Fruit fly (Drosophila melanogaster): Measurements from ENCODE around the gene CG17129.
A peak's percentile ranks its signal among the peaks of the same experiment; 100 is the strongest.

The CG17129 gene

DNA sequence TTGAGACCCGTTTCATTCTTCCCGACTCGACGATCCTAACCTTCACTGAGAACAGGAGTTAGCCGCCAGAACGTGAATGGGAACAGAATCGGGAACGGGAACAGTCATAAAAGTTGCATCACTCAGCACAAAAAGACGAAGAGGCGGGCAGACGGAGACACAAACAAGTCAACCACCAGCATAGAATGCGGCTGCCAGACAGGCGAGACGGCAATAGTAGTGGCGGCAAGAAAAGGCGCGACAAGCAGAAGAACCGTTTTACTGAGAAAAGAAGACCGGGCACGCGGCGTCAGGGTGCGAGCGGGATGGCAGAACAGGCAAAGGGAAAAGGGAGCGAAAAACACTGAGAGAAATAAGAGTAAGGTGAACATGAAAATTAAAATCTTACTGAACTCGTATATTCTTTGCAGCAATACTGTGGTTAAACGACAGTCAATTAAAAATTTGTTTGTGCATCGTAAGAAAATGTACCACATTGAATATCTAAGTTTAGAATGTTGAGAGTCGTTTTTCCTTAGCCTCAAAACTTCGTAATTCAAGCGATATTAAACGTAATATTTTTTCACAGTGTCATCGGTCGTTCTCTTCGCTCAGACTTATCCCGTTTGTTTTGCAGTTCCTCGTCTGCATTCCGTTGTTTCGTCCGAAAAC, 39.7 kb downstream of the CG17129 start (continued):
- TF ChIP-seq Hr78 (GFP tag; optimal IDR thresholded peaks at IDR 0.05) (peak in 1 of 2 experiments; percentile 37), CTCF (GFP tag; optimal IDR thresholded peaks at IDR 0.05) (peak; percentile 33), HLHmδ (GFP tag; optimal IDR thresholded peaks at IDR 0.05) (no peak), Dek (tag; optimal IDR thresholded peaks at IDR 0.05) (peak; percentile 63), HLH3B (GFP tag; IDR thresholded peaks at IDR 0.05) (peak; percentile 65), CG11695 (GFP tag; IDR thresholded peaks at IDR 0.05) (peak; percentile 75; the same call in 2 of the 3 replicates), CG4820 (GFP tag; optimal IDR thresholded peaks at IDR 0.05) (peak; percentile 85), H2.0 (GFP tag; IDR thresholded peaks at IDR 0.05) (peak; percentile 56), BEAF-32 (GFP tag; optimal IDR thresholded peaks at IDR 0.05) (no peak), Antp (GFP tag; optimal IDR thresholded peaks at IDR 0.05) (peak; percentile 85), CG9215 (GFP tag; IDR thresholded peaks at IDR 0.05) (peak; percentile 55), Sin3A (optimal IDR thresholded peaks at IDR 0.05) (no peak), az2 (GFP tag; optimal IDR thresholded peaks at IDR 0.05) (peak; percentile 84), esg (GFP tag; conservative IDR thresholded peaks at IDR 0.05) (peak; percentile 73), CG1233 (GFP tag; optimal IDR thresholded peaks at IDR 0.05) (peak; percentile 88), Gsc (GFP tag; IDR thresholded peaks at IDR 0.05) (no peak; the same call in 1 of the 2 replicates), CG15073 (GFP tag; optimal IDR thresholded peaks at IDR 0.05) (peak; percentile 44), CG3847 (GFP tag; IDR thresholded peaks at IDR 0.05) (peak; percentile 61), hth (optimal IDR thresholded peaks at IDR 0.05) (no peak), CG1024 (GFP tag; IDR thresholded peaks at IDR 0.05) (peak; percentile 72), Spps (tag; optimal IDR thresholded peaks at IDR 0.05) (peak; percentile 90), unpg (GFP tag; optimal IDR thresholded peaks at IDR 0.05) (peak; percentile 86), repo (GFP tag; optimal IDR thresholded peaks at IDR 0.05) (peak; percentile 77), Lim3 (GFP tag; IDR thresholded peaks at IDR 0.05) (no peak), jigr1 (GFP tag; IDR thresholded peaks at IDR 0.05) (no peak), ato (GFP tag; IDR thresholded peaks at IDR 0.05; ENCODE audit: partially characterized antibody) (no peak), oc (tag; optimal IDR thresholded peaks at IDR 0.05) (peak; percentile 81), ap (GFP tag; IDR thresholded peaks at IDR 0.05) (peak; percentile 72), Hey (tag; optimal IDR thresholded peaks at IDR 0.05) (peak; percentile 51), CG2875 (GFP tag; optimal IDR thresholded peaks at IDR 0.05) (peak; percentile 83), CG7786 (GFP tag; optimal IDR thresholded peaks at IDR 0.05) (peak; percentile 82), CG11093 (GFP tag; IDR thresholded peaks at IDR 0.05) (peak; percentile 69; the same call in 2 of the 3 replicates), CG30431 (GFP tag; optimal IDR thresholded peaks at IDR 0.05) (peak; percentile 89), bowl (GFP tag; IDR thresholded peaks at IDR 0.05) (peak; percentile 47; the same call in 1 of the 2 replicates), Fer3 (tag; optimal IDR thresholded peaks at IDR 0.05) (peak; percentile 71), Taf1 (GFP tag; IDR thresholded peaks at IDR 0.05) (no peak), ems (GFP tag; optimal IDR thresholded peaks at IDR 0.05) (peak; percentile 57), gro (GFP tag; optimal IDR thresholded peaks at IDR 0.05) (peak; percentile 24), CG6765 (GFP tag; optimal IDR thresholded peaks at IDR 0.05) (peak; percentile 71), dati (GFP tag; IDR thresholded peaks at IDR 0.05) (no peak), sc (optimal IDR thresholded peaks at IDR 0.05) (no peak), sc (GFP tag; optimal IDR thresholded peaks at IDR 0.05) (peak; percentile 69), Oli (tag; optimal IDR thresholded peaks at IDR 0.05) (peak; percentile 85), gcm2 (GFP tag; optimal IDR thresholded peaks at IDR 0.05) (peak; percentile 80), kay (GFP tag; optimal IDR thresholded peaks at IDR 0.05) (peak; percentile 63), gcm (GFP tag; optimal IDR thresholded peaks at IDR 0.05) (peak; percentile 86), CG11456 (GFP tag; IDR thresholded peaks at IDR 0.05) (no peak), CG17912 (GFP tag; optimal IDR thresholded peaks at IDR 0.05) (no peak), CG6683 (GFP tag; optimal IDR thresholded peaks at IDR 0.05) (peak; percentile 57), ftz-f1 (GFP tag; optimal IDR thresholded peaks at IDR 0.05) (no peak), CG1603 (tag; optimal IDR thresholded peaks at IDR 0.05) (peak; percentile 88), MTF-1 (GFP tag; optimal IDR thresholded peaks at IDR 0.05; ENCODE audit: borderline replicate concordance) (peak; percentile 58)
